Worm (Caenorhabditis elegans) whole organism, L1 larva: ENCODE measurements around the gene npp-10.

Experiments used
- C04F5.9 ChIP-seq: sonication (generic microtip); optimal IDR thresholded peaks from 2 replicates; lab custom pipeline; 2016; ENCODE audit warnings: missing genetic modification characterization, missing compliant biosample characterization
- C34B4.2 ChIP-seq: sonication (generic microtip); optimal IDR thresholded peaks from 2 replicates; lab custom pipeline; 2017; ENCODE audit warnings: mild to moderate bottlenecking, missing genetic modification characterization, missing compliant biosample characterization
- Y116A8C.19 ChIP-seq: sonication (generic microtip); optimal IDR thresholded peaks from 2 replicates; lab custom pipeline; 2016; ENCODE audit warnings: missing compliant biosample characterization, missing genetic modification characterization, borderline replicate concordance
- alr-1 ChIP-seq: fragments of 200-800 bp; sonication (Bioruptor generic); optimal IDR thresholded peaks from 2 replicates; lab custom pipeline; 2018; ENCODE audit warnings: borderline replicate concordance, mild to moderate bottlenecking, missing genetic modification characterization, missing compliant biosample characterization
- aly-2 ChIP-seq: fragments of 150-350 bp; optimal IDR thresholded peaks from 2 replicates; lab custom pipeline; 2014; ENCODE audit warnings: missing biosample characterization, missing genetic modification characterization
- ama-1 ChIP-seq: fragments of 150-350 bp; optimal IDR thresholded peaks from 2 replicates; lab custom pipeline; 2014
- ces-1 ChIP-seq: fragments of 150-350 bp; optimal IDR thresholded peaks from 2 replicates; lab custom pipeline; 2014; ENCODE audit warnings: missing biosample characterization, missing genetic modification reagents, missing genetic modification characterization
- dpl-1 ChIP-seq, 3 experiments: fragments of 150-350 bp in 2 of 3; sonication (generic microtip) in 1 of 3; optimal IDR thresholded peaks; 2 replicates each; lab custom pipeline; 2014 to 2017; ENCODE audit warnings: missing biosample characterization in 3 of 3, missing genetic modification characterization in 3 of 3, missing genetic modification reagents in 3 of 3
- dsc-1 ChIP-seq: sonication (generic microtip); optimal IDR thresholded peaks from 2 replicates; lab custom pipeline; 2016; ENCODE audit warnings: mild to moderate bottlenecking, missing genetic modification characterization, missing compliant biosample characterization
- efl-1 ChIP-seq, 4 experiments: fragments of 150-350 bp; optimal IDR thresholded peaks in 3 of 4; peaks in 1 of 4; 1 replicate in 1 of 4; 2 replicates in 3 of 4; lab custom pipeline; 2014; ENCODE audit warnings: missing biosample characterization in 2 of 4, missing genetic modification characterization in 2 of 4, missing genetic modification reagents in 2 of 4
- egl-13 ChIP-seq: sonication (generic microtip); optimal IDR thresholded peaks from 2 replicates; lab custom pipeline; 2016; ENCODE audit warnings: missing genotype, missing genetic modification reagents, missing genetic modification characterization, missing compliant biosample characterization
- egl-27 ChIP-seq, 2 experiments: fragments of 150-350 bp in 1 of 2; sonication (generic microtip); optimal IDR thresholded peaks; 3 replicates each; lab custom pipeline; 2017 to 2018; ENCODE audit warnings: missing biosample characterization in 2 of 2, missing genetic modification characterization in 2 of 2, missing genetic modification reagents in 2 of 2
- elt-3 ChIP-seq, 6 experiments: fragments of 150-350 bp in 1 of 6; sonication (generic microtip); optimal IDR thresholded peaks; 2 replicates each; lab custom pipeline; 2017 to 2018; ENCODE audit warnings: missing biosample characterization in 6 of 6, missing genetic modification characterization in 6 of 6, inconsistent platforms in 1 of 6
- ets-5 ChIP-seq: fragments of 200-800 bp; sonication (Bioruptor generic); IDR thresholded peaks from 2 replicates; pipeline ENCODE4 v1.3.6; 2022; ENCODE audit warnings: missing genetic modification characterization, missing compliant biosample characterization
- fkh-10 ChIP-seq: sonication (generic microtip); optimal IDR thresholded peaks from 2 replicates; lab custom pipeline; 2017; ENCODE audit warnings: missing biosample characterization, missing genetic modification reagents, missing genetic modification characterization
- fkh-8 ChIP-seq: sonication (generic microtip); optimal IDR thresholded peaks from 2 replicates; lab custom pipeline; 2016; ENCODE audit warnings: mild to moderate bottlenecking, missing genetic modification characterization, missing compliant biosample characterization
- fos-1 ChIP-seq: fragments of 150-350 bp; optimal IDR thresholded peaks from 2 replicates; lab custom pipeline; 2014; ENCODE audit warnings: missing biosample characterization, missing genetic modification characterization
- hlh-4 ChIP-seq: sonication (generic microtip); optimal IDR thresholded peaks from 2 replicates; lab custom pipeline; 2016; ENCODE audit warnings: mild to moderate bottlenecking, missing genetic modification characterization, missing compliant biosample characterization
- hpl-2 ChIP-seq: fragments of 150-350 bp; optimal IDR thresholded peaks from 2 replicates; lab custom pipeline; 2014; ENCODE audit warnings: missing biosample characterization, missing genetic modification reagents, missing genetic modification characterization
- lin-14 ChIP-seq: fragments of 200-800 bp; sonication (Bioruptor generic); optimal IDR thresholded peaks from 2 replicates; lab custom pipeline; 2018; ENCODE audit warnings: mild to moderate bottlenecking, missing genetic modification characterization, moderate library complexity, missing compliant biosample characterization
- lin-15B ChIP-seq: fragments of 150-350 bp; sonication (generic microtip); optimal IDR thresholded peaks from 3 replicates; lab custom pipeline; 2014; ENCODE audit warnings: missing biosample characterization, missing genetic modification characterization
- lin-39 ChIP-seq: fragments of 150-350 bp; optimal IDR thresholded peaks from 2 replicates; lab custom pipeline; 2014; ENCODE audit warnings: missing biosample characterization, missing genetic modification reagents, missing genetic modification characterization
- lsy-2 ChIP-seq, 2 experiments: fragments of 150-350 bp; optimal IDR thresholded peaks; 2 replicates each; lab custom pipeline; 2014; ENCODE audit warnings: missing biosample characterization in 2 of 2, missing genetic modification characterization in 2 of 2
- nhr-11 ChIP-seq: fragments of 150-350 bp; optimal IDR thresholded peaks from 2 replicates; lab custom pipeline; 2014; ENCODE audit warnings: missing biosample characterization, missing genetic modification characterization
- nhr-19 ChIP-seq: fragments of 200-800 bp; sonication (Bioruptor generic); conservative IDR thresholded peaks from 2 replicates; pipeline ENCODE4 v1.3.6; 2022; ENCODE audit warnings: missing genetic modification characterization, missing compliant biosample characterization
- nhr-71 ChIP-seq: sonication (generic microtip); optimal IDR thresholded peaks from 2 replicates; lab custom pipeline; 2016; ENCODE audit warnings: mild to moderate bottlenecking, missing genetic modification characterization, moderate library complexity, missing compliant biosample characterization
- nhr-76 ChIP-seq: sonication (generic microtip); optimal IDR thresholded peaks from 2 replicates; lab custom pipeline; 2017; ENCODE audit warnings: missing biosample characterization, missing genetic modification characterization
- nhr-84 ChIP-seq: sonication (generic microtip); optimal IDR thresholded peaks from 2 replicates; lab custom pipeline; 2017; ENCODE audit warnings: missing biosample characterization, missing genetic modification characterization
- pax-3 ChIP-seq: fragments of 200-800 bp; sonication (Bioruptor generic); optimal IDR thresholded peaks from 2 replicates; lab custom pipeline; 2018; ENCODE audit warnings: mild to moderate bottlenecking, missing genetic modification characterization, moderate library complexity, missing compliant biosample characterization
- pqm-1 ChIP-seq: sonication (generic microtip); optimal IDR thresholded peaks from 3 replicates; lab custom pipeline; 2017; ENCODE audit warnings: missing biosample characterization, missing genetic modification characterization
- rnt-1 ChIP-seq: sonication (generic microtip); optimal IDR thresholded peaks from 2 replicates; lab custom pipeline; 2016; ENCODE audit warnings: mild to moderate bottlenecking, missing genetic modification characterization, moderate library complexity, missing compliant biosample characterization
- skn-1 ChIP-seq: fragments of 150-350 bp; optimal IDR thresholded peaks from 2 replicates; lab custom pipeline; 2014; ENCODE audit warnings: missing biosample characterization, missing genetic modification characterization
- tbx-2 ChIP-seq: sonication (generic microtip); optimal IDR thresholded peaks from 2 replicates; lab custom pipeline; 2016; ENCODE audit warnings: missing genetic modification characterization, missing compliant biosample characterization
- unc-130 ChIP-seq: fragments of 150-350 bp; optimal IDR thresholded peaks from 2 replicates; lab custom pipeline; 2017; ENCODE audit warnings: missing biosample characterization, missing genetic modification characterization, inconsistent platforms
- unc-30 ChIP-seq: sonication (generic microtip); optimal IDR thresholded peaks from 2 replicates; lab custom pipeline; 2017; ENCODE audit warnings: missing biosample characterization, missing genetic modification characterization
- unc-86 ChIP-seq: sonication (generic microtip); optimal IDR thresholded peaks from 2 replicates; lab custom pipeline; 2016; ENCODE audit warnings: missing genetic modification characterization, missing compliant biosample characterization
- zag-1 ChIP-seq: fragments of 150-350 bp; optimal IDR thresholded peaks from 2 replicates; lab custom pipeline; 2014; ENCODE audit warnings: missing biosample characterization, missing genetic modification characterization
- ztf-11 ChIP-seq, 2 experiments: sonication (generic microtip); optimal IDR thresholded peaks; 2 replicates each; lab custom pipeline; 2016 to 2017; ENCODE audit warnings: missing genetic modification characterization in 2 of 2, missing biosample characterization in 1 of 2, missing compliant biosample characterization in 1 of 2

Gene npp-10

ce11 chrIII:5992913-5993312 is 26.4 kb downstream of the npp-10 start, which contains the start of gene T04C9.1:
TSS of gene T04C9.1 (plus strand) at chrIII:5993213.
- no peak for TF ChIP-seq Y116A8C.19
- TF ChIP-seq, all 84 proteins: peak for 0

- TF ChIP-seq hpl-2 (no peak), ces-1 (GFP tag; lab: Kevin White, UChicago) (peak; percentile 53), unc-30 (tag; lab: Kevin White, UChicago) (no peak), fkh-10 (GFP tag; lab: Kevin White, UChicago) (peak; percentile 79), lsy-2 (tag; optimal IDR thresholded peaks at IDR 0.05; lab: Kevin White, UChicago) (peak in 1 of 2 experiments; percentile 17), nhr-11 (tag; lab: Kevin White, UChicago) (no peak), lin-14 (peak; percentile 66)
Observed at ce11 chrIII:5992043-5992442, 27.3 kb downstream of the npp-10 start.

ce11 chrIII:5991142-5991930 is 28.0 kb downstream of the npp-10 start, which contains the start of gene T04C9.2:
TSS of gene T04C9.2 (plus strand) at chrIII:5991880.
- no peak for TF ChIP-seq pqm-1 (tag; lab: Kevin White, UChicago)
- no peak for TF ChIP-seq unc-86 (tag; lab: Kevin White, UChicago)
- no peak for TF ChIP-seq efl-1 (optimal IDR thresholded peaks at IDR 0.05; lab: Kevin White, UChicago)
- no peak for TF ChIP-seq efl-1 (GFP tag; optimal IDR thresholded peaks at IDR 0.05 in 1 of 2; lab: Kevin White, UChicago)
- TF ChIP-seq lin-14, result peak; percentile 55
- TF ChIP-seq fkh-10 (GFP tag; lab: Kevin White, UChicago), result peak; percentile 37
- TF ChIP-seq ets-5 (GFP tag; lab: Robert Waterston, UW), result no peak
- TF ChIP-seq lsy-2 (tag; optimal IDR thresholded peaks at IDR 0.05; lab: Kevin White, UChicago), result peak in 1 of 2 experiments; percentile 7

ce11 chrIII:5990090-5990489 is 29.3 kb downstream of the npp-10 start:
- TF ChIP-seq elt-3 (tag; optimal IDR thresholded peaks at IDR 0.05; lab: Kevin White, UChicago) (no peak), egl-13 (tag; lab: Kevin White, UChicago) (no peak), lin-39 (tag; lab: Kevin White, UChicago) (no peak), lin-15B (no peak), dsc-1 (tag; lab: Kevin White, UChicago) (no peak), fos-1 (no peak), hpl-2 (no peak), aly-2 (tag; lab: Kevin White, UChicago) (no peak), efl-1 (optimal IDR thresholded peaks at IDR 0.05; lab: Kevin White, UChicago) (no peak), efl-1 (GFP tag; optimal IDR thresholded peaks at IDR 0.05 in 1 of 2; lab: Kevin White, UChicago) (peak in 1 of 2 experiments; percentile 57), nhr-76 (tag; lab: Kevin White, UChicago) (no peak), C04F5.9 (no peak), ama-1 (lab: Kevin White, UChicago) (no peak), dpl-1 (GFP tag; optimal IDR thresholded peaks at IDR 0.05; lab: Kevin White, UChicago) (no peak), nhr-19 (no peak), nhr-71 (tag; lab: Kevin White, UChicago) (peak; percentile 3), ets-5 (GFP tag; lab: Robert Waterston, UW) (no peak), hlh-4 (tag; lab: Kevin White, UChicago) (no peak), fkh-10 (GFP tag; lab: Kevin White, UChicago) (no peak), tbx-2 (tag; lab: Kevin White, UChicago) (no peak), nhr-84 (tag; lab: Kevin White, UChicago) (no peak), C34B4.2 (tag; lab: Kevin White, UChicago) (no peak), egl-27 (tag; optimal IDR thresholded peaks at IDR 0.05; lab: Kevin White, UChicago) (no peak), zag-1 (no peak), nhr-11 (tag; lab: Kevin White, UChicago) (no peak), alr-1 (tag; lab: Kevin White, UChicago) (no peak), ztf-11 (tag; optimal IDR thresholded peaks at IDR 0.05; lab: Kevin White, UChicago) (no peak), pax-3 (tag; lab: Kevin White, UChicago) (no peak), skn-1 (tag; lab: Kevin White, UChicago) (peak; percentile 8), rnt-1 (tag; lab: Kevin White, UChicago) (no peak), Y116A8C.19 (no peak), fkh-8 (tag; lab: Kevin White, UChicago) (no peak), lin-14 (peak; percentile 57), unc-130 (tag; lab: Kevin White, UChicago) (no peak)
